Worm (Caenorhabditis elegans): ENCODE data around the gene C08F11.10.

Gene C08F11.10

ce11 chrIV:13650238-13650637 is 1.2 kb upstream of the C08F11.10 start, which contains the start of gene C08F11.17:
C08F11.17 (minus strand) TSS chrIV:13650338.
- TF ChIP-seq xbp-1 (tag; optimal IDR thresholded peaks at IDR 0.05) (no peak), ceh-88 (GFP tag; IDR thresholded peaks at IDR 0.05) (no peak), sox-4 (tag; optimal IDR thresholded peaks at IDR 0.05) (no peak), aha-1 (tag; optimal IDR thresholded peaks at IDR 0.05) (no peak), aly-2 (tag; optimal IDR thresholded peaks at IDR 0.05) (no peak), egl-13 (tag; optimal IDR thresholded peaks at IDR 0.05) (no peak), zag-1 (tag; optimal IDR thresholded peaks at IDR 0.05) (no peak), fkh-10 (GFP tag; optimal IDR thresholded peaks at IDR 0.05) (no peak), rnt-1 (tag; optimal IDR thresholded peaks at IDR 0.05) (no peak), ets-5 (GFP tag; IDR thresholded peaks at IDR 0.05) (no peak), swsn-7 (tag; optimal IDR thresholded peaks at IDR 0.05) (no peak), ztf-4 (tag; optimal IDR thresholded peaks at IDR 0.05) (no peak), alr-1 (tag; optimal IDR thresholded peaks at IDR 0.05; ENCODE audit: borderline replicate concordance) (no peak), vab-15 (tag; optimal IDR thresholded peaks at IDR 0.05) (no peak), pqm-1 (tag; optimal IDR thresholded peaks at IDR 0.05) (no peak), nhr-90 (tag; optimal IDR thresholded peaks at IDR 0.05; ENCODE audit: poor library complexity) (no peak)

- TF ChIP-seq skn-1 (tag; optimal IDR thresholded peaks at IDR 0.05), result no peak
- no peak for TF ChIP-seq swsn-7 (tag; optimal IDR thresholded peaks at IDR 0.05)
- TF ChIP-seq egl-13 (tag; optimal IDR thresholded peaks at IDR 0.05), result no peak
- no peak for TF ChIP-seq mdl-1 (tag; optimal IDR thresholded peaks at IDR 0.05)
- no peak for TF ChIP-seq nhr-11 (tag; optimal IDR thresholded peaks at IDR 0.05)
- no peak for TF ChIP-seq ceh-88 (GFP tag; IDR thresholded peaks at IDR 0.05)
- no peak for TF ChIP-seq nhr-12 (tag; optimal IDR thresholded peaks at IDR 0.05)
- no peak for TF ChIP-seq ceh-63 (GFP tag; optimal IDR thresholded peaks at IDR 0.05)
- no peak for TF ChIP-seq ceh-82 (tag; optimal IDR thresholded peaks at IDR 0.05)
- no peak for TF ChIP-seq blmp-1 (tag; optimal IDR thresholded peaks at IDR 0.05)
- no peak for TF ChIP-seq zip-4 (GFP tag; optimal IDR thresholded peaks at IDR 0.05)
- TF ChIP-seq lir-3 (tag; optimal IDR thresholded peaks at IDR 0.05; ENCODE audit: poor library complexity), result no peak
- TF ChIP-seq ztf-4 (tag; optimal IDR thresholded peaks at IDR 0.05), result no peak
- TF ChIP-seq rnt-1 (tag; optimal IDR thresholded peaks at IDR 0.05), result no peak
- TF ChIP-seq ets-5 (GFP tag; IDR thresholded peaks at IDR 0.05), result no peak
- no peak for TF ChIP-seq ama-1 (optimal IDR thresholded peaks at IDR 0.05)
- no peak for TF ChIP-seq hpl-2 (GFP tag; optimal IDR thresholded peaks at IDR 0.05)
- TF ChIP-seq aha-1 (tag; optimal IDR thresholded peaks at IDR 0.05), result no peak
- TF ChIP-seq aly-2 (tag; optimal IDR thresholded peaks at IDR 0.05), result no peak
- TF ChIP-seq nhr-77 (tag; optimal IDR thresholded peaks at IDR 0.05), result no peak
These were observed 1.5 kb downstream of the C08F11.10 start, which contains the start of gene ule-4 for ce11 chrIV:13647558-13647957. ule-4 (minus strand) TSS chrIV:13647658.

ce11 chrIV:13645823-13646222 is 3.2 kb downstream of the C08F11.10 start, which contains the start of gene srz-29:
srz-29 (minus strand) TSS chrIV:13645923.
- TF ChIP-seq efl-3 (GFP tag; optimal IDR thresholded peaks at IDR 0.05), result no peak
- no peak for TF ChIP-seq nhr-11 (tag; optimal IDR thresholded peaks at IDR 0.05)
- TF ChIP-seq alr-1 (tag; optimal IDR thresholded peaks at IDR 0.05; ENCODE audit: borderline replicate concordance), result no peak
- no peak for TF ChIP-seq nhr-85 (tag)
- no peak for TF ChIP-seq vab-15 (tag; optimal IDR thresholded peaks at IDR 0.05)
- TF ChIP-seq mab-9 (GFP tag; IDR thresholded peaks at IDR 0.05), result no peak
- TF ChIP-seq lir-3 (tag; optimal IDR thresholded peaks at IDR 0.05; ENCODE audit: poor library complexity), result no peak
- TF ChIP-seq C34B4.2 (tag; optimal IDR thresholded peaks at IDR 0.05), result no peak
- no peak for TF ChIP-seq tbx-2 (tag; optimal IDR thresholded peaks at IDR 0.05)
- no peak for TF ChIP-seq xbp-1 (tag; optimal IDR thresholded peaks at IDR 0.05)
- TF ChIP-seq nhr-77 (tag; optimal IDR thresholded peaks at IDR 0.05), result no peak
- no peak for TF ChIP-seq lin-15B (tag; optimal IDR thresholded peaks at IDR 0.05)
- TF ChIP-seq ztf-4 (tag; optimal IDR thresholded peaks at IDR 0.05), result no peak
- no peak for TF ChIP-seq Y116A8C.19 (tag; optimal IDR thresholded peaks at IDR 0.05; ENCODE audit: borderline replicate concordance)
- no peak for TF ChIP-seq jun-1 (tag; optimal IDR thresholded peaks at IDR 0.05)
- TF ChIP-seq nhr-76 (tag; optimal IDR thresholded peaks at IDR 0.05), result no peak
- TF ChIP-seq nhr-71 (tag; optimal IDR thresholded peaks at IDR 0.05), result no peak
- no peak for TF ChIP-seq sptf-1 (tag; optimal IDR thresholded peaks at IDR 0.05)
